Worm (Caenorhabditis elegans) whole organism, young adult: ENCODE data around the gene srh-61.

Experiments
- F55B11.4 ChIP-seq: sonication (generic microtip); optimal IDR thresholded peaks from 2 replicates; lab custom pipeline; 2016; ENCODE audit warnings: missing compliant biosample characterization, missing genetic modification characterization, borderline replicate concordance; ENCODE audit not compliant: insufficient read depth
- K11D2.4 ChIP-seq: fragments of 200-800 bp; sonication (Bioruptor generic); IDR thresholded peaks from 2 replicates; pipeline ENCODE4 v1.3.6; 2022; ENCODE audit warnings: missing genetic modification reagents, missing genetic modification characterization, missing compliant biosample characterization
- ama-1 ChIP-seq, 3 experiments: fragments of 150-350 bp in 1 of 3; sonication (generic microtip) in 2 of 3; optimal IDR thresholded peaks; 2 replicates each; lab custom pipeline; 2014 to 2018; ENCODE audit warnings: missing biosample characterization in 2 of 3, missing genetic modification characterization in 2 of 3, missing genetic modification reagents in 2 of 3
- ceh-91 ChIP-seq: fragments of 200-800 bp; sonication (Bioruptor generic); IDR thresholded peaks from 2 replicates; pipeline ENCODE4 v1.3.6; 2022; ENCODE audit warnings: missing genetic modification reagents, missing genetic modification characterization, missing compliant biosample characterization
- hlh-26 ChIP-seq: fragments of 200-800 bp; sonication (Bioruptor generic); conservative IDR thresholded peaks from 2 replicates; pipeline ENCODE4 v1.3.6; 2022; ENCODE audit warnings: missing genetic modification reagents, missing genetic modification characterization, missing compliant biosample characterization
- lin-26 ChIP-seq: fragments of 200-800 bp; sonication (Bioruptor generic); IDR thresholded peaks from 2 replicates; pipeline ENCODE4 v1.3.6; 2022; ENCODE audit warnings: missing genetic modification reagents, missing genetic modification characterization, missing compliant biosample characterization
- pha-4 ChIP-seq: fragments of 150-350 bp; sonication (generic microtip); optimal IDR thresholded peaks from 2 replicates; lab custom pipeline; 2014; ENCODE audit warnings: missing biosample characterization, missing genetic modification reagents, missing genetic modification characterization
- unc-130 ChIP-seq: sonication (generic microtip); optimal IDR thresholded peaks from 2 replicates; lab custom pipeline; 2016; ENCODE audit warnings: missing genetic modification reagents, missing genetic modification characterization, missing compliant biosample characterization
- ztf-22 ChIP-seq: fragments of 200-800 bp; sonication (Bioruptor generic); optimal IDR thresholded peaks from 2 replicates; lab custom pipeline; 2018; ENCODE audit warnings: mild to moderate bottlenecking, missing genetic modification characterization, moderate library complexity, missing compliant biosample characterization
- ztf-25 ChIP-seq: fragments of 200-800 bp; sonication (Bioruptor generic); IDR thresholded peaks from 2 replicates; pipeline ENCODE4 v1.3.6; 2022; ENCODE audit warnings: missing genetic modification reagents, missing genetic modification characterization, missing compliant biosample characterization

- TF ChIP-seq ceh-91 (GFP tag; lab: Robert Waterston, UW) (no peak), ztf-22 (GFP tag; lab: Kevin White, UChicago) (no peak), pha-4 (no peak), ama-1 (optimal IDR thresholded peaks at IDR 0.05; lab: Kevin White, UChicago) (no peak), ama-1 (GFP tag; optimal IDR thresholded peaks at IDR 0.05; lab: Kevin White, UChicago) (no peak), unc-130 (no peak), K11D2.4 (GFP tag; lab: Robert Waterston, UW) (no peak), ztf-25 (GFP tag; lab: Robert Waterston, UW) (no peak), F55B11.4 (no peak), hlh-26 (GFP tag; lab: Robert Waterston, UW) (no peak), lin-26 (GFP tag; lab: Robert Waterston, UW) (no peak)
Measured at ce11 chrII:12480811-12481210, 35.4 kb downstream of the srh-61 start, which contains the start of gene arrd-9.
